Fruit fly (Drosophila melanogaster) whole organism, embryonic: ENCODE measurements around the gene CG9166.

ENCODE experiments used
- Bteb2 ChIP-seq: fragments of 200-800 bp; sonication (Bioruptor generic); optimal IDR thresholded peaks from 2 replicates; lab custom pipeline; 2016; ENCODE audit warnings: missing biosample characterization, missing genetic modification characterization
- CG10565 ChIP-seq: fragments of 200-800 bp; sonication (Bioruptor generic); optimal IDR thresholded peaks from 3 replicates; lab custom pipeline; 2016; ENCODE audit warnings: missing biosample characterization, mild to moderate bottlenecking, missing genetic modification characterization
- CG11696 ChIP-seq: fragments of 200-800 bp; sonication (Bioruptor generic); IDR thresholded peaks from 2 replicates; pipeline ENCODE4 v1.3.6; 2022; ENCODE audit warnings: missing biosample characterization, missing genetic modification characterization
- CG12104 ChIP-seq: fragments of 200-800 bp; sonication (Bioruptor generic); optimal IDR thresholded peaks from 3 replicates; lab custom pipeline; 2016; ENCODE audit warnings: missing biosample characterization, missing genetic modification characterization
- CG13624 ChIP-seq: fragments of 200-800 bp; sonication (Bioruptor generic); optimal IDR thresholded peaks from 2 replicates; lab custom pipeline; 2016; ENCODE audit warnings: missing biosample characterization, missing genetic modification characterization
- CG13775 ChIP-seq: fragments of 200-800 bp; sonication (Bioruptor generic); optimal IDR thresholded peaks from 3 replicates; lab custom pipeline; 2017; ENCODE audit warnings: missing biosample characterization, mild to moderate bottlenecking, missing genetic modification characterization
- CG1529 ChIP-seq: fragments of 200-800 bp; sonication (Bioruptor generic); optimal IDR thresholded peaks from 3 replicates; lab custom pipeline; 2018; ENCODE audit warnings: missing biosample characterization, missing genetic modification characterization
- CG17328 ChIP-seq: fragments of 200-800 bp; sonication (Bioruptor generic); IDR thresholded peaks from 2 replicates; pipeline ENCODE4 v1.3.6; 2022; ENCODE audit warnings: missing biosample characterization, missing genetic modification characterization
- CG17361 ChIP-seq: fragments of 200-800 bp; sonication (Bioruptor generic); IDR thresholded peaks from 3 replicates; pipeline ENCODE4 v1.3.6; 2022; ENCODE audit warnings: missing biosample characterization, missing genetic modification characterization
- CG1832 ChIP-seq: fragments of 200-800 bp; sonication (Bioruptor generic); optimal IDR thresholded peaks from 2 replicates; lab custom pipeline; 2017; ENCODE audit warnings: missing biosample characterization, mild to moderate bottlenecking, missing genetic modification characterization, inconsistent platforms
- CG2202 ChIP-seq: fragments of 200-800 bp; sonication (Bioruptor generic); optimal IDR thresholded peaks from 2 replicates; lab custom pipeline; 2018; ENCODE audit warnings: missing biosample characterization, mild to moderate bottlenecking, missing genetic modification characterization
- CG2678 ChIP-seq: fragments of 200-800 bp; sonication (Bioruptor generic); optimal IDR thresholded peaks from 3 replicates; lab custom pipeline; 2019; ENCODE audit warnings: missing biosample characterization, mild to moderate bottlenecking, missing genetic modification characterization, moderate library complexity
- CG31365 ChIP-seq: fragments of 200-800 bp; sonication (Bioruptor generic); optimal IDR thresholded peaks from 2 replicates; lab custom pipeline; 2018; ENCODE audit warnings: missing biosample characterization, mild to moderate bottlenecking, missing genetic modification characterization
- CG3163 ChIP-seq: fragments of 200-800 bp; sonication (Bioruptor generic); optimal IDR thresholded peaks from 3 replicates; lab custom pipeline; 2016; ENCODE audit warnings: missing biosample characterization, missing genetic modification characterization
- CG33213 ChIP-seq: fragments of 200-800 bp; sonication (Bioruptor generic); optimal IDR thresholded peaks from 3 replicates; lab custom pipeline; 2016; ENCODE audit warnings: missing biosample characterization, missing genetic modification characterization
- CG6791 ChIP-seq: fragments of 200-800 bp; sonication (Bioruptor generic); IDR thresholded peaks from 3 replicates; pipeline ENCODE4 v1.3.6; 2022; ENCODE audit warnings: missing biosample characterization, missing genetic modification characterization; ENCODE audit not compliant: partially characterized antibody
- CG8281 ChIP-seq: fragments of 200-800 bp; sonication (Bioruptor generic); optimal IDR thresholded peaks from 2 replicates; lab custom pipeline; 2018; ENCODE audit warnings: missing biosample characterization, mild to moderate bottlenecking, missing genetic modification characterization, moderate library complexity
- CG9437 ChIP-seq: fragments of 200-800 bp; sonication (Bioruptor generic); optimal IDR thresholded peaks from 2 replicates; lab custom pipeline; 2018; ENCODE audit warnings: missing biosample characterization, mild to moderate bottlenecking, missing genetic modification characterization
- CG9727 ChIP-seq: fragments of 200-800 bp; sonication (Bioruptor generic); optimal IDR thresholded peaks from 3 replicates; lab custom pipeline; 2017; ENCODE audit warnings: missing biosample characterization, mild to moderate bottlenecking, missing genetic modification characterization
- Camta ChIP-seq: fragments of 200-800 bp; sonication (Bioruptor generic); optimal IDR thresholded peaks from 2 replicates; lab custom pipeline; 2016; ENCODE audit warnings: missing biosample characterization, missing genetic modification characterization
- Doc3 ChIP-seq: fragments of 200-800 bp; sonication (Bioruptor generic); IDR thresholded peaks from 3 replicates; pipeline ENCODE4 v1.3.6; 2022; ENCODE audit warnings: missing biosample characterization, missing genetic modification characterization; ENCODE audit not compliant: partially characterized antibody
- Dref ChIP-seq: fragments of 200-800 bp; sonication (Bioruptor generic); IDR thresholded peaks from 2 replicates; pipeline ENCODE4 v1.3.6; 2022; ENCODE audit warnings: missing biosample characterization, missing genetic modification characterization
- Hey ChIP-seq: fragments of 200-800 bp; sonication (Bioruptor generic); optimal IDR thresholded peaks from 3 replicates; lab custom pipeline; 2018; ENCODE audit warnings: missing biosample characterization, mild to moderate bottlenecking, missing genetic modification characterization
- HmgD ChIP-seq: fragments of 200-800 bp; sonication (Bioruptor generic); optimal IDR thresholded peaks from 3 replicates; lab custom pipeline; 2016; ENCODE audit warnings: missing biosample characterization, missing genetic modification characterization
- MTF-1 ChIP-seq: fragments of 200-800 bp; sonication (Bioruptor generic); optimal IDR thresholded peaks from 2 replicates; lab custom pipeline; 2018; ENCODE audit warnings: missing biosample characterization, mild to moderate bottlenecking, missing genetic modification characterization, borderline replicate concordance
- Mad ChIP-seq: fragments of 200-800 bp; sonication (Bioruptor generic); optimal IDR thresholded peaks from 2 replicates; lab custom pipeline; 2016; ENCODE audit warnings: missing biosample characterization, missing genetic modification characterization
- NfI ChIP-seq: fragments of 200-800 bp; sonication (Bioruptor generic); optimal IDR thresholded peaks from 3 replicates; lab custom pipeline; 2018; ENCODE audit warnings: missing biosample characterization, mild to moderate bottlenecking, missing genetic modification characterization, moderate library complexity
- Sox100B ChIP-seq: fragments of 200-800 bp; sonication (Bioruptor generic); optimal IDR thresholded peaks from 3 replicates; lab custom pipeline; 2018; ENCODE audit warnings: missing biosample characterization, mild to moderate bottlenecking, missing genetic modification characterization
- Sox102F ChIP-seq: fragments of 200-800 bp; sonication (Bioruptor generic); optimal IDR thresholded peaks from 2 replicates; lab custom pipeline; 2018; ENCODE audit warnings: missing biosample characterization, mild to moderate bottlenecking, missing genetic modification characterization, moderate library complexity
- az2 ChIP-seq: fragments of 200-800 bp; sonication (Bioruptor generic); optimal IDR thresholded peaks from 3 replicates; lab custom pipeline; 2016; ENCODE audit warnings: missing biosample characterization, missing genetic modification characterization
- bbx ChIP-seq: fragments of 200-800 bp; sonication (Bioruptor generic); IDR thresholded peaks from 2 replicates; pipeline ENCODE4 v1.3.6; 2022; ENCODE audit warnings: missing biosample characterization, missing genetic modification characterization; ENCODE audit not compliant: partially characterized antibody
- bsh ChIP-seq, 2 experiments: fragments of 200-800 bp; sonication (Bioruptor generic); optimal IDR thresholded peaks; 2 replicates each; lab custom pipeline; 2017 to 2018; ENCODE audit warnings: mild to moderate bottlenecking in 2 of 2, missing biosample characterization in 2 of 2, missing genetic modification characterization in 2 of 2, moderate library complexity in 1 of 2
- cad ChIP-seq: fragments of >200 bp; optimal IDR thresholded peaks from 2 replicates; lab custom pipeline; 2017; ENCODE audit warnings: missing biosample characterization, missing genetic modification characterization
- caup ChIP-seq: fragments of 200-800 bp; sonication (Bioruptor generic); optimal IDR thresholded peaks from 3 replicates; lab custom pipeline; 2017; ENCODE audit warnings: missing biosample characterization, mild to moderate bottlenecking, missing genetic modification characterization, moderate library complexity; ENCODE audit not compliant: severe bottlenecking
- danr ChIP-seq: fragments of 200-800 bp; sonication (Bioruptor generic); IDR thresholded peaks from 2 replicates; pipeline ENCODE4 v1.3.6; 2022; ENCODE audit warnings: missing biosample characterization, missing genetic modification characterization
- dm ChIP-seq: fragments of 200-800 bp; sonication (Bioruptor generic); optimal IDR thresholded peaks from 3 replicates; lab custom pipeline; 2016; ENCODE audit warnings: missing biosample characterization, missing genetic modification characterization
- eve ChIP-seq, 2 experiments: fragments of >200 bp; optimal IDR thresholded peaks; 2 replicates each; lab custom pipeline; 2017; ENCODE audit warnings: missing biosample characterization in 2 of 2, missing genetic modification characterization in 2 of 2
- exex ChIP-seq: fragments of 200-800 bp; sonication (Bioruptor generic); optimal IDR thresholded peaks from 4 replicates; lab custom pipeline; 2018; ENCODE audit warnings: missing biosample characterization, mild to moderate bottlenecking, missing genetic modification characterization, moderate library complexity
- gt ChIP-seq: fragments of 200-800 bp; sonication (Bioruptor generic); IDR thresholded peaks from 2 replicates; pipeline ENCODE4 v1.3.6; 2022; ENCODE audit warnings: missing biosample characterization, missing genetic modification characterization
- jigr1 ChIP-seq: fragments of 200-800 bp; sonication (Bioruptor generic); IDR thresholded peaks from 3 replicates; pipeline ENCODE4 v1.3.6; 2022; ENCODE audit warnings: missing biosample characterization, missing genetic modification characterization
- ken ChIP-seq: fragments of 200-800 bp; sonication (Bioruptor generic); IDR thresholded peaks from 3 replicates; pipeline ENCODE4 v1.3.6; 2022; ENCODE audit warnings: missing biosample characterization, missing genetic modification characterization
- klu ChIP-seq: fragments of 200-800 bp; sonication (Bioruptor generic); IDR thresholded peaks from 2 replicates; pipeline ENCODE4 v1.3.6; 2022; ENCODE audit warnings: missing biosample characterization, missing genetic modification characterization
- luna ChIP-seq: fragments of 200-800 bp; sonication (Bioruptor generic); optimal IDR thresholded peaks from 2 replicates; lab custom pipeline; 2016; ENCODE audit warnings: missing biosample characterization, missing genetic modification characterization
- maf-S ChIP-seq: fragments of 200-800 bp; sonication (Bioruptor generic); optimal IDR thresholded peaks from 2 replicates; lab custom pipeline; 2016; ENCODE audit warnings: missing biosample characterization, missing genetic modification characterization
- mld ChIP-seq: fragments of 200-800 bp; sonication (Bioruptor generic); IDR thresholded peaks from 3 replicates; pipeline ENCODE4 v1.3.6; 2022; ENCODE audit warnings: missing biosample characterization, missing genetic modification characterization; ENCODE audit not compliant: partially characterized antibody
- sc ChIP-seq, 3 experiments: fragments of >200 bp in 2 of 3; fragments of 200-800 bp in 1 of 3; sonication (Bioruptor generic) in 1 of 3; optimal IDR thresholded peaks; 2 replicates in 2 of 3; 3 replicates in 1 of 3; lab custom pipeline; 2017; ENCODE audit warnings: mild to moderate bottlenecking in 1 of 3, missing biosample characterization in 1 of 3, missing genetic modification characterization in 1 of 3, missing genetic modification reagents in 1 of 3
- sim ChIP-seq: fragments of 200-800 bp; sonication (Bioruptor generic); IDR thresholded peaks from 2 replicates; pipeline ENCODE4 v1.3.6; 2022; ENCODE audit warnings: missing biosample characterization, missing genetic modification characterization
- sna ChIP-seq: fragments of 200-800 bp; sonication (Bioruptor generic); IDR thresholded peaks from 2 replicates; pipeline ENCODE4 v1.3.6; 2022; ENCODE audit warnings: missing biosample characterization, missing genetic modification characterization; ENCODE audit not compliant: partially characterized antibody
- wek ChIP-seq: fragments of 200-800 bp; sonication (Bioruptor generic); optimal IDR thresholded peaks from 3 replicates; lab custom pipeline; 2018; ENCODE audit warnings: missing biosample characterization, mild to moderate bottlenecking, missing genetic modification characterization, moderate library complexity

The CG9166 gene

dm6 chr3L:1378862-1379543, 28.1 kb downstream of the CG9166 start:
- TF ChIP-seq CG17361 (GFP tag; lab: Robert Waterston, UW), result peak; percentile 77
- peak; percentile 21 for TF ChIP-seq caup (GFP tag; lab: Kevin White, UChicago)
- TF ChIP-seq HmgD (GFP tag; lab: Kevin White, UChicago), result no peak
- no peak for TF ChIP-seq CG31365 (tag; lab: Kevin White, UChicago)
- peak; percentile 25 for TF ChIP-seq az2
- no peak for TF ChIP-seq bbx (GFP tag; lab: Robert Waterston, UW)
- TF ChIP-seq Sox102F, result peak; percentile 65
- no peak for TF ChIP-seq CG13624
- TF ChIP-seq sim, result peak; percentile 75
- TF ChIP-seq gt, result peak; percentile 41
- peak; percentile 56 for TF ChIP-seq CG11696 (GFP tag; lab: Robert Waterston, UW)
- no peak for TF ChIP-seq exex (tag; lab: Kevin White, UChicago)
- no peak for TF ChIP-seq cad (GFP tag; lab: Kevin White, UChicago)
- TF ChIP-seq jigr1, result 0 out of 3 replicates have a peak, but pooled peaks have one; percentile 22
- TF ChIP-seq luna, result no peak
- TF ChIP-seq CG6791 (GFP tag; lab: Robert Waterston, UW), result no peak
- 0 out of 2 replicates have a peak, but pooled peaks have one; percentile 8 for TF ChIP-seq Dref
- TF ChIP-seq wek, result no peak
- TF ChIP-seq CG17328 (GFP tag; lab: Robert Waterston, UW), result peak; percentile 80
- no peak for TF ChIP-seq sc (optimal IDR thresholded peaks at IDR 0.05; lab: Kevin White, UChicago)
- peak; percentile 52 for TF ChIP-seq sc (GFP tag; optimal IDR thresholded peaks at IDR 0.05; lab: Kevin White, UChicago)
- TF ChIP-seq CG13775 (GFP tag; lab: Kevin White, UChicago), result peak; percentile 53
- peak; percentile 16 for TF ChIP-seq NfI
- TF ChIP-seq Bteb2 (GFP tag; lab: Kevin White, UChicago), result no peak
- TF ChIP-seq CG9437 (GFP tag; lab: Kevin White, UChicago), result peak; percentile 26
- TF ChIP-seq bsh (GFP tag; optimal IDR thresholded peaks at IDR 0.05; lab: Kevin White, UChicago), result peak; percentile 74 to 82
- peak in 1 of 2 experiments; percentile 21 for TF ChIP-seq eve (GFP tag; optimal IDR thresholded peaks at IDR 0.05; lab: Kevin White, UChicago)
- TF ChIP-seq maf-S (GFP tag; lab: Kevin White, UChicago), result no peak
- TF ChIP-seq CG9727 (GFP tag; lab: Kevin White, UChicago), result peak; percentile 80
- TF ChIP-seq CG2678 (tag; lab: Kevin White, UChicago), result peak; percentile 72
- TF ChIP-seq Doc3 (GFP tag; lab: Robert Waterston, UW), result no peak
- TF ChIP-seq CG3163 (GFP tag; lab: Kevin White, UChicago), result no peak
- TF ChIP-seq Sox100B (GFP tag; lab: Kevin White, UChicago), result peak; percentile 45
- peak; percentile 67 for TF ChIP-seq ken (GFP tag; lab: Robert Waterston, UW)
- TF ChIP-seq CG8281 (tag; lab: Kevin White, UChicago), result peak; percentile 35
- TF ChIP-seq klu (GFP tag; lab: Robert Waterston, UW), result no peak
- no peak for TF ChIP-seq Mad (GFP tag; lab: Kevin White, UChicago)
- no peak for TF ChIP-seq CG12104
- TF ChIP-seq danr (GFP tag; lab: Robert Waterston, UW), result 0 out of 2 replicates have a peak, but pooled peaks have one; percentile 14
- TF ChIP-seq CG1832 (GFP tag; lab: Kevin White, UChicago), result no peak
- TF ChIP-seq sna (GFP tag; lab: Robert Waterston, UW), result no peak
- no peak for TF ChIP-seq Hey (tag; lab: Kevin White, UChicago)
- TF ChIP-seq CG2202 (tag; lab: Kevin White, UChicago), result peak; percentile 51
- peak; percentile 3 for TF ChIP-seq Camta (GFP tag; lab: Kevin White, UChicago)
- peak; percentile 64 for TF ChIP-seq CG1529 (GFP tag; lab: Kevin White, UChicago)
- no peak for TF ChIP-seq MTF-1
- TF ChIP-seq mld (GFP tag; lab: Robert Waterston, UW), result no peak
- TF ChIP-seq CG10565, result no peak
- no peak for TF ChIP-seq CG33213 (GFP tag; lab: Kevin White, UChicago)
- TF ChIP-seq dm (GFP tag; lab: Kevin White, UChicago), result no peak
